Fruit fly (Drosophila melanogaster): ENCODE data around the gene ko.

ko gene

dm6 chr3L:21130839-21131410, at the start of gene ko:
Gene ko (minus strand): TSS chr3L:21131159.
- TF ChIP-seq noc (tag; optimal IDR thresholded peaks at IDR 0.05), result no peak

dm6 chr3L:21176935-21177581, 46.1 kb upstream of the ko start:
- peak; percentile 71 for TF ChIP-seq noc (tag; optimal IDR thresholded peaks at IDR 0.05)

- no peak for TF ChIP-seq noc (tag; optimal IDR thresholded peaks at IDR 0.05)
Measured at dm6 chr3L:21176276-21176934, 45.4 kb upstream of the ko start.

dm6 chr3L:21175531-21176271, 44.7 kb upstream of the ko start:
- TF ChIP-seq noc (tag; optimal IDR thresholded peaks at IDR 0.05), result peak; percentile 17

- TF ChIP-seq noc (tag; optimal IDR thresholded peaks at IDR 0.05), result no peak
Measured at dm6 chr3L:21174962-21175361, 44.0 kb upstream of the ko start.

- TF ChIP-seq noc (tag; optimal IDR thresholded peaks at IDR 0.05), result peak; percentile 95
Measured at dm6 chr3L:21172527-21173253, 41.7 kb upstream of the ko start, which contains the start of the genes chb and AsnS. Gene chb (plus strand): TSS chr3L:21172853. Gene AsnS (plus strand): TSS chr3L:21173118.

- peak; percentile 93 for TF ChIP-seq noc (tag; optimal IDR thresholded peaks at IDR 0.05)
Measured at dm6 chr3L:21171905-21172304, 40.9 kb upstream of the ko start, which contains the start of gene Ac78C. Gene Ac78C (minus strand): TSS chr3L:21171930.

DNA sequence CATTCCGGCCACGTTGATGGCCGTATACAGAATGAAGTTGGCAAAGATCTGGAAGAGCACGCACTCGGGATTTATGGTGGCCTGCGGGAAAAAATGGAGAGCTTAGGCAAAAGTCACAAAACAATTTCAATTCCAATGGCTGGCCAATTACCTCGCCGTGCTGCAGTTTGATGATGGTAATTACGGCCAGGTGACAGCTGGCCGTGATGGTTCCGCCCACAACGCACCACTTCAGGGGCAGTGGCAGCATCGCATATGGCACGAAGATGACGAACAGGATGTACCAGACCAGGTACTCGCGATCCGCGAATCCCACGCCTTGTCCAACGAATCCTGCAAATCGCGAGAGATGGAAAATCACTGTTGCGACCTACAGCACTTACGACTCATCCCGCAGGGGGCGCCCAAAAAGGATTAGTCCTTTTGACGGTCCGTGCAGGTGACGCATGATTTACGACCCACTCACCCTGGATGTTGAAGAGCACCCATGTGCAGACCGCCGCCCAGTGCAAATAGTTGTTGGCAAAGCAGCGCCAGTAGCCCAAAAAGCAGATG, 15.0 kb upstream of the ko start:
- no peak for TF ChIP-seq noc (tag; optimal IDR thresholded peaks at IDR 0.05)

DNA sequence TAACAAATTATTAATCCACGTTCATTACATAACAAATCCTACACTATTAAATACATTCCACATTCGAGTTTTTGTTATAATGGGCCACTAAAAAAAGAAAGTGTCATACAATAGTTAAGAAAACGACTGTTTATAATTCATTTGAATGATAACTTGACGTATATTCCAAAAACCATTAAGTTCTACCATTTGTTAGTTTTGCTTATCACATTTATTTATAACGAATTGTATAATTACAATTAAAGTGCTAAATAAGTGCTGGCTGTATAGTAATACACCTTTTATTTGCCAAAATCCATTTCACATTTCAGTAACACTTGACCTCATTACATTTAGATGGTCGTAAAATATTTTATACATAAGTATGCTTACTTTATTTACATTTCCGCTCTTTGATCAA, 5.3 kb upstream of the ko start, which contains the start of gene CG10565:
CG10565 (minus strand) TSS at position 101 of the 400 bp plus-strand sequence.
- no peak for TF ChIP-seq noc (tag; optimal IDR thresholded peaks at IDR 0.05)

DNA sequence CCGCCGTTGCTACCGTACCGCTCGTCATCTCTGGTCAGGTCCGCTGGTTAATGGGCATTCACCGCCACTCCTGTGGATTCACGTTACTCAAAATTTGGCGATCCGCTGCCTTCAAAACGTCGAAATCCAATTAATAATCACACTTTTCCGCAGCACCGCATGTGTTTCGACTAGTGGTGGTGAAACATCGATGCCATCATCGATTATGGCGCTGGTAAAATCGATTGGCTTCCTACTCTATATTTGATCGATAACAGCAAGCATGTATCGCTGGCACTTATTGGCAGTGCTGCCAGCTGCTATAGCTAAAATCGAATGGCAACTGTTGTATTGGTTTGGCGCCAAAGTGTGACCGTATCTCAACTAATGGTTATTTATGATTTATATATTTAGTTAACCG, 4.9 kb upstream of the ko start:
- TF ChIP-seq noc (tag; optimal IDR thresholded peaks at IDR 0.05), result no peak

dm6 chr3L:21131427-21131826, 468 bp upstream of the ko start, which contains the start of gene ICA69:
Gene ICA69 (plus strand): TSS chr3L:21131446.
- TF ChIP-seq noc (tag; optimal IDR thresholded peaks at IDR 0.05), result no peak

DNA sequence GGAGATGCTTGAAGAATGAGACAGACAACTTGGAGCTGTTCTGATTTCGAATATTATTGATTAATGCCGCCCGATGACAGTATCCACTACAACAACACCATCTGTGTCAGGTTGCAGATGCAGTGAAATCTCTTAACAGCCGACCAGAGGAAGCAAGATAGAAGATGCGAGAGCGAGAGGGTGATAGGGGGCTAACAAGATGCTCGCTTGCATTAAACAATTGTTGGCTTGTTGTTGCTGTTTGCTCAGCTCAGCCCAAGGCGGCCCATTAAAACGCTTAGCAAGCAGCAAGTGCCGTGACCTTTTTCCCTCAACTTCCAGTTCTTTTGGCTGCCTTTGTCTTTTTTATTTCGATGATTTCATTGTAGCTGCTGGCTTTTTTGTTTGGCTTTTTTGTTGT, 1.3 kb downstream of the ko start:
- TF ChIP-seq noc (tag; optimal IDR thresholded peaks at IDR 0.05), result no peak

- TF ChIP-seq noc (tag; optimal IDR thresholded peaks at IDR 0.05), result no peak
Measured at dm6 chr3L:21123453-21123852, 7.5 kb downstream of the ko start, which contains the start of gene CG33284. Gene CG33284 (plus strand): TSS chr3L:21123753.

DNA sequence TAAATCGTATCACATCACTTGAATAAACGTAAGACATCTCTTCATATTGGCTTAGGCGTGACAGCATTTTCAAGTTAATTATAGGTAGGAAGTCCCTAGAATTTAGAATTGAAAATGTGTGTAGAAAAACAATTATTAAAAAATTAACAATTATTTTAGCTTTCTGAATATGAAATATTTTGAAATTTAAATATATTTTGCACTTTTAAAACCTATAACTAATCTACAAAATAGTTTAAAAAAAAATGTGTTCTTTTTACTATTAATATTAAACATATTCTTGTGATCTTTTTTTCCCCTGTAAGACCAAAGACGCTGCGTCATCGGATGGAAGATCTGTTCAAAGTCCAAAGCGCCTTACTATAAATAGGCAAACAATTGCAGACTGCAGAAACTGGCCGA, 8.4 kb downstream of the ko start:
- TF ChIP-seq noc (tag; optimal IDR thresholded peaks at IDR 0.05), result no peak

DNA sequence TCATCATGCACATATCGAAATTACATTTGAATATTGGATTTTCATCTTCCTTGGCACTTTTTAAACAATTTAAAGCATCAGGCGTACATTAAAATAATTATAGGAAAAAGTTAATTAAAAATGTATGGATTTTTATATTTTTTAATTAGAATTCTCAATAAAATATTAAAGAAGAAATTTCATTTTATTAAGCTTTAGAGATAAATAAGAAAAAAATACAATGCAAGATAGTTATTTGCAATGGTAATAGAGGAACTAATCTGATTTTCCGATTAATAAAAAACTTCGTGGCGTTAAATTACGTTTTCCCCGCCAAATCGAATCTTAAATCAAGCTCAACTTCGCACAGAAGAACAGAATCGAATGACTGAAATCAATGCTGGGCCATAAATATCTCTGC, 9.6 kb downstream of the ko start, which contains the start of gene CG43938:
CG43938 (plus strand) TSS at position 301 of the 400 bp plus-strand sequence.
- TF ChIP-seq noc (tag; optimal IDR thresholded peaks at IDR 0.05), result no peak

Data from whole organism, larva.